Worm (Caenorhabditis elegans): ENCODE measurements around the gene Y102A11A.9.
"Not testable (repeated sequence)": the region's sequence is repeated elsewhere in the genome, so short reads cannot be mapped to it uniquely, and the experiment has no call there.

ce11 chrX:1996014-1996413 lies 16.9 kb upstream of the Y102A11A.9 start:
- TF ChIP-seq elt-3, lsy-2, mab-5, lin-13, pha-4 (tag; optimal IDR thresholded peaks at IDR 0.05): not testable (repeated sequence)
- TF ChIP-seq sptf-1 (tag; optimal IDR thresholded peaks at IDR 0.05) (peak; percentile 18), cnd-1 (tag; optimal IDR thresholded peaks at IDR 0.05) (peak; percentile 43)

Data from whole organism, mixed stage, embryonic.